Worm (Caenorhabditis elegans): ENCODE measurements around the gene rpn-13.

DNA sequence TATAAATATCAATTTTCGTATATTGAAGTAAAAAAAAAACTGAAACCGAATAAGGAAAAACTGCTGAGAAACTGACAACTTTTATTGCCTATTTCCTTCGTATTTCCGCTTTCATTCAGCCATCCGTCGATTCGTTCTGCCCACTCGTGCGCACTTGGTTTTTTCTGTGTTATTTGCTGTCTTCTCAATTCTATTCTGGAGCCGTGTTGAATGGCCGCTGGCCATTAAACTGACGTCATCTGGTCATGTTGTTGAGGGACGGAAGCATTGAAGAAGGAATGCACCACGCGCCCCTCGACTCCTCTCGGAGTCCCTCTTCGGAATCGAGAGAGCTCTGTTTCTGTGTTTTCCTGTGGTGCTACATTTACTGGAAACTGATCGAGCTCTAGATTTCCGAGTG, 6.8 kb upstream of the rpn-13 start:
- TF ChIP-seq ztf-11 (tag; optimal IDR thresholded peaks at IDR 0.05) (no peak), nhr-11 (tag; optimal IDR thresholded peaks at IDR 0.05) (no peak)
